Worm (Caenorhabditis elegans) whole organism, L4 larva: ENCODE results near the gene str-165.

Experiments
- F26F4.8 ChIP-seq: fragments of 200-800 bp; sonication (Bioruptor generic); conservative IDR thresholded peaks from 2 replicates; pipeline ENCODE4 v1.3.6; 2022; ENCODE audit warnings: missing genetic modification characterization, missing compliant biosample characterization
- F37D6.2 ChIP-seq: sonication (generic microtip); optimal IDR thresholded peaks from 2 replicates; lab custom pipeline; 2016; ENCODE audit warnings: mild to moderate bottlenecking, missing genetic modification characterization, missing compliant biosample characterization
- F44E2.7 ChIP-seq: fragments of 200-800 bp; sonication (Bioruptor generic); IDR thresholded peaks from 2 replicates; pipeline ENCODE4 v2.1.2; 2022; ENCODE audit warnings: missing genetic modification characterization, missing compliant biosample characterization
- F49E8.2 ChIP-seq: sonication (generic microtip); optimal IDR thresholded peaks from 2 replicates; lab custom pipeline; 2016; ENCODE audit warnings: missing compliant biosample characterization, mild to moderate bottlenecking, missing genetic modification characterization, borderline replicate concordance
- Y5F2A.4 ChIP-seq: fragments of 200-800 bp; sonication (Bioruptor generic); optimal IDR thresholded peaks from 2 replicates; lab custom pipeline; 2018; ENCODE audit warnings: mild to moderate bottlenecking, missing genetic modification characterization, missing compliant biosample characterization
- Y75B8A.6 ChIP-seq: fragments of 200-800 bp; sonication (Bioruptor generic); IDR thresholded peaks from 2 replicates; pipeline ENCODE4 v1.3.6; 2022; ENCODE audit warnings: missing genetic modification reagents, missing genetic modification characterization, missing compliant biosample characterization
- ZK337.2 ChIP-seq: fragments of 200-800 bp; sonication (Bioruptor generic); IDR thresholded peaks from 2 replicates; pipeline ENCODE4 v1.3.6; 2022; ENCODE audit warnings: missing genetic modification reagents, missing genetic modification characterization, missing compliant biosample characterization
- ZK546.5 ChIP-seq, 2 experiments: sonication (generic microtip); optimal IDR thresholded peaks; 2 replicates each; lab custom pipeline; 2017; ENCODE audit warnings: missing biosample characterization in 2 of 2, missing genetic modification characterization in 2 of 2
- ceh-82 ChIP-seq: sonication (generic microtip); optimal IDR thresholded peaks from 2 replicates; lab custom pipeline; 2017; ENCODE audit warnings: missing biosample characterization, missing genetic modification characterization
- ces-1 ChIP-seq: fragments of 150-350 bp; sonication (generic microtip); optimal IDR thresholded peaks from 4 replicates; lab custom pipeline; 2014; ENCODE audit warnings: missing biosample characterization, missing genetic modification reagents, missing genetic modification characterization
- daf-16 ChIP-seq, 3 experiments: sonication (generic microtip); optimal IDR thresholded peaks; 2 replicates each; lab custom pipeline; 2016 to 2017; ENCODE audit warnings: missing genetic modification characterization in 3 of 3, missing genetic modification reagents in 3 of 3, mild to moderate bottlenecking in 2 of 3, missing compliant biosample characterization in 2 of 3, missing biosample characterization in 1 of 3, moderate library complexity in 1 of 3
- dmd-8 ChIP-seq: fragments of 200-800 bp; sonication (Bioruptor generic); IDR thresholded peaks from 2 replicates; pipeline ENCODE4 v1.3.6; 2022; ENCODE audit warnings: missing genetic modification characterization, missing compliant biosample characterization
- dmd-9 ChIP-seq: fragments of 200-800 bp; sonication (Bioruptor generic); IDR thresholded peaks from 2 replicates; pipeline ENCODE4 v1.3.6; 2022; ENCODE audit warnings: missing genetic modification reagents, missing genetic modification characterization, missing compliant biosample characterization
- egl-43 ChIP-seq: fragments of 200-800 bp; sonication (Bioruptor generic); IDR thresholded peaks from 2 replicates; pipeline ENCODE4 v1.3.6; 2022; ENCODE audit warnings: missing genetic modification reagents, missing genetic modification characterization, missing compliant biosample characterization
- fkh-10 ChIP-seq: fragments of 150-350 bp; optimal IDR thresholded peaks from 2 replicates; lab custom pipeline; 2014; ENCODE audit warnings: missing biosample characterization, missing genetic modification reagents, missing genetic modification characterization
- fos-1 ChIP-seq: fragments of 150-350 bp; optimal IDR thresholded peaks from 2 replicates; lab custom pipeline; 2014; ENCODE audit warnings: missing biosample characterization, missing genetic modification characterization
- gei-8 ChIP-seq: fragments of 200-800 bp; sonication (Bioruptor generic); optimal IDR thresholded peaks from 2 replicates; lab custom pipeline; 2018; ENCODE audit warnings: mild to moderate bottlenecking, missing genetic modification characterization, missing compliant biosample characterization
- hif-1 ChIP-seq, 2 experiments: sonication (generic microtip); optimal IDR thresholded peaks; 2 replicates each; lab custom pipeline; 2016 to 2017; ENCODE audit warnings: missing compliant biosample characterization in 2 of 2, missing genetic modification characterization in 2 of 2, missing genetic modification reagents in 2 of 2, missing genotype in 2 of 2, mild to moderate bottlenecking in 1 of 2
- hlh-11 ChIP-seq: fragments of 200-800 bp; sonication (Bioruptor generic); optimal IDR thresholded peaks from 2 replicates; lab custom pipeline; 2018; ENCODE audit warnings: mild to moderate bottlenecking, missing genetic modification characterization, missing compliant biosample characterization
- hlh-30 ChIP-seq: sonication (generic microtip); optimal IDR thresholded peaks from 2 replicates; lab custom pipeline; 2017; ENCODE audit warnings: antibody characterized with exemption, mild to moderate bottlenecking, missing genetic modification characterization, missing compliant biosample characterization; ENCODE audit not compliant: insufficient read depth
- lin-13 ChIP-seq: fragments of 150-350 bp; optimal IDR thresholded peaks from 2 replicates; lab custom pipeline; 2014; ENCODE audit warnings: missing biosample characterization, missing genetic modification reagents, missing genetic modification characterization
- lin-15B ChIP-seq: fragments of 150-350 bp; sonication (generic microtip); optimal IDR thresholded peaks from 3 replicates; lab custom pipeline; 2014; ENCODE audit warnings: missing biosample characterization, missing genetic modification characterization
- lin-38 ChIP-seq: fragments of 200-800 bp; sonication (Bioruptor generic); IDR thresholded peaks from 2 replicates; pipeline ENCODE4 v1.3.6; 2022; ENCODE audit warnings: missing genetic modification reagents, missing genetic modification characterization, missing compliant biosample characterization
- madf-9 ChIP-seq: fragments of 200-800 bp; sonication (Bioruptor generic); conservative IDR thresholded peaks from 2 replicates; pipeline ENCODE4 v1.3.6; 2022; ENCODE audit warnings: missing genetic modification reagents, missing genetic modification characterization, missing compliant biosample characterization
- nhr-102 ChIP-seq: sonication (generic microtip); optimal IDR thresholded peaks from 2 replicates; lab custom pipeline; 2016; ENCODE audit warnings: mild to moderate bottlenecking, missing genetic modification characterization, moderate library complexity, missing compliant biosample characterization
- nhr-28 ChIP-seq: fragments of 150-350 bp; optimal IDR thresholded peaks from 2 replicates; lab custom pipeline; 2014; ENCODE audit warnings: missing biosample characterization, missing genetic modification characterization
- nhr-6 ChIP-seq: fragments of 150-350 bp; optimal IDR thresholded peaks from 2 replicates; lab custom pipeline; 2014; ENCODE audit warnings: missing biosample characterization, missing genetic modification characterization
- nhr-76 ChIP-seq: fragments of 150-350 bp; optimal IDR thresholded peaks from 2 replicates; lab custom pipeline; 2014; ENCODE audit warnings: missing biosample characterization, missing genetic modification characterization
- nhr-77 ChIP-seq: fragments of 150-350 bp; optimal IDR thresholded peaks from 2 replicates; lab custom pipeline; 2014; ENCODE audit warnings: missing biosample characterization, missing genetic modification characterization
- pha-4 ChIP-seq, 2 experiments: fragments of 150-350 bp in 1 of 2; fragments of 200-800 bp in 1 of 2; sonication (Bioruptor generic) in 1 of 2; IDR thresholded peaks in 1 of 2; optimal IDR thresholded peaks in 1 of 2; 2 replicates each; pipeline versions ENCODE4 v1.3.6 to Lab custom; 2014 to 2022; ENCODE audit warnings: missing genetic modification characterization in 2 of 2, missing genetic modification reagents in 2 of 2, missing biosample characterization in 1 of 2, missing compliant biosample characterization in 1 of 2
- php-3 ChIP-seq: fragments of 200-800 bp; sonication (Bioruptor generic); IDR thresholded peaks from 2 replicates; pipeline ENCODE4 v1.3.6; 2022; ENCODE audit warnings: missing genetic modification reagents, missing genetic modification characterization, missing compliant biosample characterization
- rbr-2 ChIP-seq: sonication (generic microtip); optimal IDR thresholded peaks from 2 replicates; lab custom pipeline; 2016; ENCODE audit warnings: missing genotype, missing genetic modification characterization, missing compliant biosample characterization
- saeg-2 ChIP-seq: fragments of 200-800 bp; sonication (Bioruptor generic); IDR thresholded peaks from 2 replicates; pipeline ENCODE4 v1.3.6; 2022; ENCODE audit warnings: missing genetic modification reagents, missing genetic modification characterization, missing compliant biosample characterization
- spr-1 ChIP-seq: sonication (generic microtip); optimal IDR thresholded peaks from 2 replicates; lab custom pipeline; 2016; ENCODE audit warnings: mild to moderate bottlenecking, missing genetic modification characterization, missing compliant biosample characterization
- tag-97 ChIP-seq: fragments of 200-800 bp; sonication (Bioruptor generic); IDR thresholded peaks from 2 replicates; pipeline ENCODE4 v1.3.6; 2022; ENCODE audit warnings: missing genetic modification characterization, missing compliant biosample characterization
- unc-130 ChIP-seq: sonication (generic microtip); optimal IDR thresholded peaks from 2 replicates; lab custom pipeline; 2016; ENCODE audit warnings: missing genetic modification reagents, missing genetic modification characterization, missing compliant biosample characterization
- unc-39 ChIP-seq: sonication (generic microtip); optimal IDR thresholded peaks from 2 replicates; lab custom pipeline; 2017; ENCODE audit warnings: missing biosample characterization, missing genetic modification characterization
- vab-7 ChIP-seq: fragments of 200-800 bp; sonication (Bioruptor generic); IDR thresholded peaks from 2 replicates; pipeline ENCODE4 v1.3.6; 2022; ENCODE audit warnings: missing genetic modification reagents, missing genetic modification characterization, missing compliant biosample characterization
- zag-1 ChIP-seq: fragments of 150-350 bp; optimal IDR thresholded peaks from 2 replicates; lab custom pipeline; 2014; ENCODE audit warnings: missing biosample characterization, missing genetic modification characterization
- zfp-3 ChIP-seq: fragments of 200-800 bp; sonication (Bioruptor generic); conservative IDR thresholded peaks from 2 replicates; pipeline ENCODE4 v1.3.6; 2022; ENCODE audit warnings: missing genetic modification reagents, missing genetic modification characterization, missing compliant biosample characterization
- zip-11 ChIP-seq: fragments of 200-800 bp; sonication (Bioruptor generic); IDR thresholded peaks from 2 replicates; pipeline ENCODE4 v1.3.6; 2022; ENCODE audit warnings: missing genetic modification characterization, missing compliant biosample characterization
- ztf-7 ChIP-seq: fragments of 150-350 bp; optimal IDR thresholded peaks from 2 replicates; lab custom pipeline; 2014; ENCODE audit warnings: missing biosample characterization, missing genetic modification characterization

Gene str-165

ce11 chrV:13857132-13857531 lies 26.2 kb downstream of the str-165 start, which contains the start of gene srx-136:
TSS of gene srx-136 (plus strand) at chrV:13857432.
- no peak for TF ChIP-seq Y75B8A.6 (GFP tag; lab: Robert Waterston, UW)
- no peak for TF ChIP-seq nhr-76 (tag; lab: Kevin White, UChicago)
- TF ChIP-seq lin-13 (GFP tag; lab: Kevin White, UChicago), result no peak
- TF ChIP-seq ztf-7 (tag; lab: Kevin White, UChicago), result no peak
- TF ChIP-seq fos-1 (tag; lab: Kevin White, UChicago), result no peak
- TF ChIP-seq madf-9 (GFP tag; lab: Robert Waterston, UW), result no peak
- TF ChIP-seq pha-4 (GFP tag; IDR thresholded peaks at IDR 0.05; lab: Robert Waterston, UW), result no peak
- TF ChIP-seq pha-4 (tag; optimal IDR thresholded peaks at IDR 0.05; lab: Kevin White, UChicago), result no peak
- no peak for TF ChIP-seq nhr-102 (tag; lab: Kevin White, UChicago)
- TF ChIP-seq dmd-8 (GFP tag; lab: Robert Waterston, UW), result no peak
- TF ChIP-seq dmd-9 (GFP tag; lab: Robert Waterston, UW), result no peak
- no peak for TF ChIP-seq F26F4.8 (GFP tag; lab: Robert Waterston, UW)
- TF ChIP-seq zag-1 (tag; lab: Kevin White, UChicago), result no peak
- TF ChIP-seq ZK546.5 (tag; optimal IDR thresholded peaks at IDR 0.05; lab: Kevin White, UChicago), result no peak
- no peak for TF ChIP-seq F49E8.2 (tag; lab: Kevin White, UChicago)
- no peak for TF ChIP-seq php-3 (GFP tag; lab: Robert Waterston, UW)
- no peak for TF ChIP-seq ZK337.2 (GFP tag; lab: Robert Waterston, UW)
- no peak for TF ChIP-seq tag-97 (GFP tag; lab: Robert Waterston, UW)
- TF ChIP-seq F44E2.7 (GFP tag; lab: Robert Waterston, UW), result no peak
- TF ChIP-seq, all 104 proteins: peak for 0

- TF ChIP-seq gei-8 (GFP tag; lab: Kevin White, UChicago) (no peak), hif-1 (tag; optimal IDR thresholded peaks at IDR 0.05; lab: Kevin White, UChicago) (no peak), unc-130 (GFP tag; lab: Kevin White, UChicago) (no peak), nhr-28 (tag; lab: Kevin White, UChicago) (no peak), lin-15B (tag; lab: Kevin White, UChicago) (no peak), zfp-3 (no peak), lin-38 (no peak), F37D6.2 (tag; lab: Kevin White, UChicago) (no peak), ztf-7 (tag; lab: Kevin White, UChicago) (no peak), egl-43 (GFP tag; lab: Robert Waterston, UW) (no peak), vab-7 (GFP tag; lab: Robert Waterston, UW) (no peak), ces-1 (no peak), unc-39 (tag; lab: Kevin White, UChicago) (no peak), saeg-2 (no peak), hlh-11 (tag; lab: Kevin White, UChicago) (no peak), nhr-6 (tag; lab: Kevin White, UChicago) (no peak), fkh-10 (GFP tag; lab: Kevin White, UChicago) (no peak)
These were observed 28.0 kb downstream of the str-165 start, which contains the start of gene srx-135 for ce11 chrV:13858906-13859305. TSS of gene srx-135 (plus strand) at chrV:13859206.

ce11 chrV:13862505-13862904 lies 31.6 kb downstream of the str-165 start, which contains the start of gene srx-137:
TSS of gene srx-137 (plus strand) at chrV:13862805.
- TF ChIP-seq daf-16 (GFP tag; optimal IDR thresholded peaks at IDR 0.05; lab: Kevin White, UChicago) (no peak), daf-16 (tag; optimal IDR thresholded peaks at IDR 0.05; lab: Kevin White, UChicago) (no peak), Y5F2A.4 (GFP tag; lab: Kevin White, UChicago) (no peak), nhr-77 (no peak), rbr-2 (no peak), ceh-82 (no peak), nhr-76 (tag; lab: Kevin White, UChicago) (no peak), F37D6.2 (tag; lab: Kevin White, UChicago) (no peak), hlh-30 (tag; lab: Kevin White, UChicago) (no peak), zip-11 (GFP tag; lab: Robert Waterston, UW) (no peak), fos-1 (tag; lab: Kevin White, UChicago) (no peak), spr-1 (no peak)
